Worm (Caenorhabditis elegans) whole organism, L1 larva: Measurements from ENCODE around the gene cnc-9.

Experiments
- C04F5.9 ChIP-seq: sonication (generic microtip); optimal IDR thresholded peaks from 2 replicates; lab custom pipeline; 2016; ENCODE audit warnings: missing genetic modification characterization, missing compliant biosample characterization
- aha-1 ChIP-seq: fragments of 150-350 bp; optimal IDR thresholded peaks from 2 replicates; lab custom pipeline; 2014; ENCODE audit warnings: missing biosample characterization, missing genetic modification characterization
- lin-14 ChIP-seq: fragments of 200-800 bp; sonication (Bioruptor generic); optimal IDR thresholded peaks from 2 replicates; lab custom pipeline; 2018; ENCODE audit warnings: mild to moderate bottlenecking, missing genetic modification characterization, moderate library complexity, missing compliant biosample characterization
- lin-35 ChIP-seq, 2 experiments: fragments of 150-350 bp; optimal IDR thresholded peaks; 2 replicates each; lab custom pipeline; 2014; ENCODE audit warnings: missing biosample characterization in 2 of 2, missing genetic modification characterization in 2 of 2, missing genetic modification reagents in 2 of 2
- mef-2 ChIP-seq: fragments of 150-350 bp; optimal IDR thresholded peaks from 2 replicates; lab custom pipeline; 2014; ENCODE audit warnings: missing biosample characterization, missing genetic modification characterization
- nhr-77 ChIP-seq: fragments of 150-350 bp; optimal IDR thresholded peaks from 2 replicates; lab custom pipeline; 2014; ENCODE audit warnings: missing biosample characterization, missing genetic modification characterization
- snpc-4 ChIP-seq: fragments of 150-350 bp; optimal IDR thresholded peaks from 2 replicates; lab custom pipeline; 2014; ENCODE audit warnings: missing biosample characterization, missing genetic modification characterization
- snu-23 ChIP-seq: sonication (generic microtip); optimal IDR thresholded peaks from 2 replicates; lab custom pipeline; 2016; ENCODE audit warnings: missing genetic modification characterization, missing compliant biosample characterization
- tbx-2 ChIP-seq: sonication (generic microtip); optimal IDR thresholded peaks from 2 replicates; lab custom pipeline; 2016; ENCODE audit warnings: missing genetic modification characterization, missing compliant biosample characterization
- unc-30 ChIP-seq: sonication (generic microtip); optimal IDR thresholded peaks from 2 replicates; lab custom pipeline; 2017; ENCODE audit warnings: missing biosample characterization, missing genetic modification characterization

ce11 chrV:7403501-7403900 is 3.5 kb upstream of the cnc-9 start:
- TF ChIP-seq aha-1 (tag; lab: Kevin White, UChicago) = no peak
- no peak for TF ChIP-seq tbx-2 (tag; lab: Kevin White, UChicago)
- no peak for TF ChIP-seq nhr-77
- TF ChIP-seq unc-30 (tag; lab: Kevin White, UChicago) = no peak
- TF ChIP-seq lin-35 (GFP tag; optimal IDR thresholded peaks at IDR 0.05; lab: Kevin White, UChicago) = no peak
- no peak for TF ChIP-seq lin-14
- no peak for TF ChIP-seq snu-23 (GFP tag; lab: Kevin White, UChicago)
- TF ChIP-seq mef-2 = no peak
- no peak for TF ChIP-seq C04F5.9
- TF ChIP-seq snpc-4 (tag; lab: Kevin White, UChicago) = no peak
